Worm (Caenorhabditis elegans): ENCODE results near the gene str-52.
A peak's percentile ranks its signal among the peaks of the same experiment; 100 is the strongest.

DNA sequence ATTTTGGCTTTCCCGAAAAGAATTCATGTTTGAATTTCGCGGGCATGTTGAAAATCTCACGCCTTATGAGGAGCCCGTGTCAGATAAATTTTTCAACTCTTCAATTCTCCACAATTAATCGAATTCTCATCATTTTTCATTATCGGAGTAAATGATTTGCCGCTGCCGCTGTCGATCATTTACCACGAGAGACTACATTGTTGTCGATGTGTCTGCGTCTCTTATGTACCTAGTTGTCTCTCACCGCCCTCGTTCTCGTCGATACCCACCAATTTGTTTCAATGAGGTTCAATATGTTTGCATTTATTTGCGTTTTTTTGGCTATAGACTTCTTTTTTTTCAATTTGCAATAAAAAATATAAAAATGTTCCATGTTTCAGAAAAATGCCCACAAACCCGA is 46.2 kb upstream of the str-52 start, which contains the start of gene nhr-13:
- no peak for TF ChIP-seq pqm-1 (tag; optimal IDR thresholded peaks at IDR 0.05)
- TF ChIP-seq unc-39 (tag; optimal IDR thresholded peaks at IDR 0.05): no peak
- TF ChIP-seq ama-1 (optimal IDR thresholded peaks at IDR 0.05): no peak
- no peak for TF ChIP-seq nhr-28 (tag; optimal IDR thresholded peaks at IDR 0.05)
- no peak for TF ChIP-seq elt-3 (tag; optimal IDR thresholded peaks at IDR 0.05)
- TF ChIP-seq elt-1 (tag; optimal IDR thresholded peaks at IDR 0.05): no peak
- peak; percentile 14 for TF ChIP-seq skn-1 (tag; optimal IDR thresholded peaks at IDR 0.05)
- no peak for TF ChIP-seq nhr-25 (tag; optimal IDR thresholded peaks at IDR 0.05)
- TF ChIP-seq ceh-82 (tag; optimal IDR thresholded peaks at IDR 0.05): no peak
- no peak for TF ChIP-seq zag-1 (tag; optimal IDR thresholded peaks at IDR 0.05)

Measured in whole organism, L3 larva.